Fruit fly (Drosophila melanogaster) S2 (cell line): Measurements from ENCODE around the gene CG10470.

Source experiments
- CG8478 ChIP-seq: fragments of >200 bp; optimal IDR thresholded peaks from 2 replicates; lab custom pipeline; 2018
- CTCF ChIP-seq, 2 experiments: fragments of >200 bp; optimal IDR thresholded peaks; 2 replicates each; lab custom pipeline; 2018

The CG10470 gene

dm6 chr2L:19048912-19049311 lies at the start of gene CG10470:
Gene CG10470 (plus strand): TSS chr2L:19049076.
- TF ChIP-seq CG8478 (lab: Kevin White, UChicago) (no peak), CTCF (optimal IDR thresholded peaks at IDR 0.05; lab: Kevin White, UChicago) (no peak)

dm6 chr2L:19002468-19002867 lies 46.4 kb upstream of the CG10470 start:
- TF ChIP-seq CG8478 (lab: Kevin White, UChicago) (no peak), CTCF (optimal IDR thresholded peaks at IDR 0.05; lab: Kevin White, UChicago) (no peak)

- no peak for TF ChIP-seq CG8478 (lab: Kevin White, UChicago)
- no peak for TF ChIP-seq CTCF (optimal IDR thresholded peaks at IDR 0.05; lab: Kevin White, UChicago)
Observed at dm6 chr2L:19002959-19003371, 45.9 kb upstream of the CG10470 start, which contains the start of gene CG31793. Gene CG31793 (plus strand): TSS chr2L:19003367.

dm6 chr2L:19009130-19009529 lies 39.7 kb upstream of the CG10470 start, which contains the start of gene RpL30:
Gene RpL30 (minus strand): TSS chr2L:19009306.
- TF ChIP-seq CG8478 (lab: Kevin White, UChicago): no peak
- peak; percentile 75 to 83 for TF ChIP-seq CTCF (optimal IDR thresholded peaks at IDR 0.05; lab: Kevin White, UChicago)

dm6 chr2L:19010037-19010436 lies 38.8 kb upstream of the CG10470 start:
- TF ChIP-seq CTCF (optimal IDR thresholded peaks at IDR 0.05; lab: Kevin White, UChicago) (no peak), CG8478 (lab: Kevin White, UChicago) (no peak)

- TF ChIP-seq CG8478 (lab: Kevin White, UChicago): no peak
- TF ChIP-seq CTCF (optimal IDR thresholded peaks at IDR 0.05; lab: Kevin White, UChicago): no peak
Observed at dm6 chr2L:19010566-19010965, 38.3 kb upstream of the CG10470 start, which contains the start of gene robl37BC. Gene robl37BC (plus strand): TSS chr2L:19010866.

- TF ChIP-seq CG8478 (lab: Kevin White, UChicago) (no peak), CTCF (optimal IDR thresholded peaks at IDR 0.05; lab: Kevin White, UChicago) (no peak)
Observed at dm6 chr2L:19011895-19012645, 36.8 kb upstream of the CG10470 start.

dm6 chr2L:19012776-19013328 lies 36.0 kb upstream of the CG10470 start:
- TF ChIP-seq CG8478 (lab: Kevin White, UChicago) (no peak), CTCF (optimal IDR thresholded peaks at IDR 0.05; lab: Kevin White, UChicago) (no peak)

- TF ChIP-seq CTCF (optimal IDR thresholded peaks at IDR 0.05; lab: Kevin White, UChicago) (no peak), CG8478 (lab: Kevin White, UChicago) (no peak)
Observed at dm6 chr2L:19014032-19014880, 34.6 kb upstream of the CG10470 start.

- no peak for TF ChIP-seq CTCF (optimal IDR thresholded peaks at IDR 0.05; lab: Kevin White, UChicago)
Observed at dm6 chr2L:19014881-19015366, 34.0 kb upstream of the CG10470 start.

dm6 chr2L:19015628-19016027 lies 33.2 kb upstream of the CG10470 start:
- TF ChIP-seq CG8478 (lab: Kevin White, UChicago) (no peak), CTCF (optimal IDR thresholded peaks at IDR 0.05; lab: Kevin White, UChicago) (no peak)

- TF ChIP-seq CTCF (optimal IDR thresholded peaks at IDR 0.05; lab: Kevin White, UChicago): no peak
- TF ChIP-seq CG8478 (lab: Kevin White, UChicago): no peak
Observed at dm6 chr2L:19017060-19017459, 31.8 kb upstream of the CG10470 start.

dm6 chr2L:19018266-19018665 lies 30.6 kb upstream of the CG10470 start:
- no peak for TF ChIP-seq CTCF (optimal IDR thresholded peaks at IDR 0.05; lab: Kevin White, UChicago)
- TF ChIP-seq CG8478 (lab: Kevin White, UChicago): no peak

- TF ChIP-seq CTCF (optimal IDR thresholded peaks at IDR 0.05; lab: Kevin White, UChicago) (no peak), CG8478 (lab: Kevin White, UChicago) (no peak)
Observed at dm6 chr2L:19019160-19019592, 29.7 kb upstream of the CG10470 start.
